Fruit fly (Drosophila melanogaster): ENCODE results near the gene CG18558.

Gene CG18558

DNA sequence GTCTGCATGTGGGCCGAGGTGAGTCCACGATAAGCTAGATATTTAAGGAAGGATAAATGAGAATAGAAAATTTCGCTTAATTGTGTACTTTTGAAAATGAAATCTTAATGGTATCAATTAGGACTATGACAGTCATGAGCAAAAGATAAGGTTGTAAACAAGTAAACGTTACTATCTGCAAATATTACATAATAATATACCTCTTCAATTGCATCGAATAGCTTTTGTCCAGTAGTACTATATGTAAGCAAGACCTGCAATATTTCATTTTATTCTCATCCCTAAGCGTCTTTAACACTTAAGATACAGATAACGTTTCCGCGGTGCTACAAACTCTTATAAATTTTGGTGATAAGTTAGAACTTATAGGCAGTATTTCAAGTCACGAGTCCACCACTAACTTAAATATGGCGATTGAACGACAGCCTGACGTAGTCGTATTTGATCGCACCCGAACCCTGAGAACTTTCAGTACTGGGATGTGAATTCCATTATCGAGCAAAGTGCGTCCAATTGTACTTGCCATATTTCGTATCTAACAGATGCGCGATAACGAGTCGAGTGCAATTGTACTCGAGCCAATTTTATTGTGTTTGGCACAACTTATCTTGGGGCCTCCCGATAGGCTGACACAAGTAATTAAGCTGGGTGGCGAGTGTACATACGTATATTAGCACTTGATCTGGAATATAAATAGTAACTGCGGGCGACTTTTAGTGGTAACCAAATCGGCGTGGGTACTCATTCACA lies 21.4 kb upstream of the CG18558 start (continued):
- no peak for TF ChIP-seq nmo (GFP tag; optimal IDR thresholded peaks at IDR 0.05)
- TF ChIP-seq BEAF-32 (GFP tag; optimal IDR thresholded peaks at IDR 0.05), result peak; percentile 23
- TF ChIP-seq Sry-δ (GFP tag; optimal IDR thresholded peaks at IDR 0.05), result peak; percentile 0
- TF ChIP-seq Dip3 (GFP tag; optimal IDR thresholded peaks at IDR 0.05), result no peak
- no peak for TF ChIP-seq gcm (GFP tag; optimal IDR thresholded peaks at IDR 0.05)
- TF ChIP-seq CG3281 (GFP tag; optimal IDR thresholded peaks at IDR 0.05), result no peak
- 0 out of 2 replicates have a peak, but pooled peaks have one; percentile 30 for TF ChIP-seq GATAe (GFP tag; conservative IDR thresholded peaks at IDR 0.05)
- TF ChIP-seq Bgb (GFP tag; IDR thresholded peaks at IDR 0.05; ENCODE audit: partially characterized antibody), result no peak
- TF ChIP-seq chinmo (GFP tag; IDR thresholded peaks at IDR 0.05; ENCODE audit: partially characterized antibody), result 0 out of 4 replicates have a peak, but pooled peaks have one; percentile 5
- no peak for TF ChIP-seq HHEX (GFP tag; optimal IDR thresholded peaks at IDR 0.05)
- no peak for TF ChIP-seq CG11723 (GFP tag; optimal IDR thresholded peaks at IDR 0.05)
- TF ChIP-seq abd-A (tag; optimal IDR thresholded peaks at IDR 0.05), result no peak
- TF ChIP-seq CG11085 (GFP tag; IDR thresholded peaks at IDR 0.05), result no peak
- TF ChIP-seq exex (tag; optimal IDR thresholded peaks at IDR 0.05), result peak; percentile 93
- TF ChIP-seq Atf6 (GFP tag; IDR thresholded peaks at IDR 0.05), result no peak
- TF ChIP-seq D19A (tag; optimal IDR thresholded peaks at IDR 0.05), result no peak
- no peak for TF ChIP-seq pho (GFP tag; optimal IDR thresholded peaks at IDR 0.05)
- TF ChIP-seq Ets97D (GFP tag; optimal IDR thresholded peaks at IDR 0.05), result no peak
- peak; percentile 66 for TF ChIP-seq Deaf1 (tag; optimal IDR thresholded peaks at IDR 0.05)
- no peak for TF ChIP-seq TFAM (GFP tag; optimal IDR thresholded peaks at IDR 0.05)
- no peak for TF ChIP-seq pnt (GFP tag; optimal IDR thresholded peaks at IDR 0.05)
- TF ChIP-seq CG6175 (GFP tag; IDR thresholded peaks at IDR 0.05), result no peak
- TF ChIP-seq ato (GFP tag; IDR thresholded peaks at IDR 0.05; ENCODE audit: partially characterized antibody), result no peak
- TF ChIP-seq HmgZ (tag; optimal IDR thresholded peaks at IDR 0.05), result peak; percentile 37
- no peak for TF ChIP-seq psq (GFP tag; optimal IDR thresholded peaks at IDR 0.05)
- TF ChIP-seq CG13296 (GFP tag; optimal IDR thresholded peaks at IDR 0.05), result no peak
- TF ChIP-seq sug (tag; optimal IDR thresholded peaks at IDR 0.05), result peak; percentile 69
- no peak for TF ChIP-seq CG12299 (tag; optimal IDR thresholded peaks at IDR 0.05)
- TF ChIP-seq Nf-YA (GFP tag; IDR thresholded peaks at IDR 0.05), result no peak
- no peak for TF ChIP-seq nau (GFP tag; optimal IDR thresholded peaks at IDR 0.05)
- TF ChIP-seq tx (GFP tag; optimal IDR thresholded peaks at IDR 0.05), result no peak
- TF ChIP-seq CG10543 (GFP tag; optimal IDR thresholded peaks at IDR 0.05), result peak; percentile 22
- no peak for TF ChIP-seq CG11696 (GFP tag; IDR thresholded peaks at IDR 0.05)
- peak in 1 of 2 experiments; percentile 55 for TF ChIP-seq Pdp1 (GFP tag; optimal IDR thresholded peaks at IDR 0.05)
- no peak for TF ChIP-seq Hmx (GFP tag; optimal IDR thresholded peaks at IDR 0.05)
- TF ChIP-seq unc-4 (GFP tag; IDR thresholded peaks at IDR 0.05; ENCODE audit: partially characterized antibody), result no peak
- TF ChIP-seq CG15269 (tag; optimal IDR thresholded peaks at IDR 0.05), result no peak
- no peak for TF ChIP-seq p53 (GFP tag; optimal IDR thresholded peaks at IDR 0.05)
- TF ChIP-seq sd (tag; optimal IDR thresholded peaks at IDR 0.05), result peak; percentile 26
- TF ChIP-seq CG12659 (GFP tag; optimal IDR thresholded peaks at IDR 0.05), result no peak
